Worm (Caenorhabditis elegans) whole organism, mixed stage, embryonic: ENCODE results near the gene Y77E11A.16.

Source experiments
- blmp-1 ChIP-seq: fragments of 150-350 bp; optimal IDR thresholded peaks from 2 replicates; lab custom pipeline; 2014; ENCODE audit warnings: missing biosample characterization, missing genetic modification characterization
- ces-1 ChIP-seq: fragments of 150-350 bp; optimal IDR thresholded peaks from 2 replicates; lab custom pipeline; 2014; ENCODE audit warnings: missing biosample characterization, missing genetic modification reagents, missing genetic modification characterization
- lsy-2 ChIP-seq: fragments of 150-350 bp; optimal IDR thresholded peaks from 2 replicates; lab custom pipeline; 2014; ENCODE audit warnings: missing biosample characterization, missing genetic modification characterization
- mep-1 ChIP-seq: fragments of 150-350 bp; optimal IDR thresholded peaks from 2 replicates; lab custom pipeline; 2017; ENCODE audit warnings: missing biosample characterization, missing genetic modification reagents, missing genetic modification characterization, inconsistent platforms
- zip-8 ChIP-seq: fragments of 150-350 bp; optimal IDR thresholded peaks from 2 replicates; lab custom pipeline; 2014; ENCODE audit warnings: missing biosample characterization, missing genetic modification characterization

DNA sequence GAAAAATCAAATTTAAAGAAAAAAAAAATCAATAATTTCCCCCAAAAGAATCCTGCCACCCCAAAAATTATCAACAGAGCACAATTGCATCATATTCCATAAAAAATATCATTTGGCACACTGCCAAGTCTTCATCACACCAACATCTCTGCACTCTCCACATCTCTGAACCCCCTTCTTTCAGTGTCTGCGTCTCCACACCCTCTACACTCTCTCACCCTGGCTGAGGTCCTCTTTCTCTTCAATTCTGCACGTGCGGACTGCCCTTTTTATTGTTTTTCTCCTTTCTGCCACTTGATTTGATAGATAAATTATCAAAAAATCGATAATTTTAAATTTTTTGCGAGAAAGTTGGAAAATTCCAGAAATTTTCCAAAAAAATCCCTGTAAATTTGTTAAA, 12.2 kb downstream of the Y77E11A.16 start, which contains the start of gene hxk-3:
- peak; percentile 23 for TF ChIP-seq mep-1 (tag; lab: Kevin White, UChicago)
- peak; percentile 48 for TF ChIP-seq ces-1 (GFP tag; lab: Kevin White, UChicago)
- no peak for TF ChIP-seq blmp-1
- TF ChIP-seq zip-8 (tag; lab: Kevin White, UChicago), result no peak
- TF ChIP-seq lsy-2 (tag; lab: Kevin White, UChicago), result no peak
